Worm (Caenorhabditis elegans): ENCODE data around the gene T03F6.6.

DNA sequence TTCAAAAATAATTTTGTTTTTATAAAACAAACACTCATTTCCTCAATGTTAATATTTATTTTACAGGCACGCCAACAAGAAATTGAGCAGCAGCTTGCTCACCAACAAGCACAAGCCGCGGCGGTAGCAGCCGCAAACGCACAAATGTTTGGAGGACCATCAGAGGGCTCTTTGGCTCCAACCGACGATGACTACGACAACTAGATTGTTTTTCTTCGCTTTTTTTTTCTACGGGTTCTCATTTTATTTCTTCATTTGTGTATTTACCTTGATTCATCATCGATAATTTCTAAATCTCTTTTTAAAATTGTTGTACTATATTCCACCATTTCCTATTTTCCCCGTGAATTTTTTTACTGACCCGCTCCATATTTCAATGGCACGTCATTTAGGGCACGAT lies 37.0 kb downstream of the T03F6.6 start, which contains the start of gene ife-1:
- TF ChIP-seq pha-4 (tag; optimal IDR thresholded peaks at IDR 0.05) (no peak), unc-39 (tag; optimal IDR thresholded peaks at IDR 0.05) (no peak), nhr-76 (tag; optimal IDR thresholded peaks at IDR 0.05) (no peak), elt-3 (tag; optimal IDR thresholded peaks at IDR 0.05) (no peak), nhr-237 (tag; optimal IDR thresholded peaks at IDR 0.05) (no peak), snpc-4 (tag; optimal IDR thresholded peaks at IDR 0.05) (no peak), sptf-1 (tag; optimal IDR thresholded peaks at IDR 0.05) (no peak)

Data from whole organism, mixed stage, embryonic.